Fruit fly (Drosophila melanogaster) whole organism, larva: ENCODE measurements around the gene Grx5.

Source experiments
- noc ChIP-seq: fragments of 200-800 bp; sonication (Bioruptor generic); optimal IDR thresholded peaks from 3 replicates; lab custom pipeline; 2019; ENCODE audit warnings: missing biosample characterization, mild to moderate bottlenecking, missing genetic modification characterization, moderate library complexity

Gene Grx5

DNA sequence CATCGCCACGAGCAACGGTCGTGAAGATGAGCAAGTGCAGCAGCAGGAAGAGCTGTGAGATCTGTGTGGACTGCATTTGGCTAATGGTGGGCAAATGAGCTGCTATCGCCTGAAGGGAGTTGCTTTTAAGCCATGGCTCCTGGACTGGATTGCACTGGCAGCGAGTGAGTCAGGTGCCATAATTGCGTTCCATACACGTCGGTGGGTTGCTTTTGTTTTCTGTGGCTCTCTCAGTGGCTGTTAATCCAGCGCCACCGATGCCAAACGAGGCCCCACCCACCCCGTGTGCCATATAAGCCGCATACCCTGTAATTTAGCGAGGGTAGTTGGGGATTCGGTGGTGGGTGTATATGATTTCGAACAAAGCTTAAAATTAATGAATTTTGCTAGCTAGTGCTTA, 6.7 kb upstream of the Grx5 start, which contains the start of gene CG12539:
Gene CG12539, minus strand, starts transcription at position 101 of the 400 bp plus-strand sequence.
- TF ChIP-seq noc (tag; lab: Kevin White, UChicago) = no peak

DNA sequence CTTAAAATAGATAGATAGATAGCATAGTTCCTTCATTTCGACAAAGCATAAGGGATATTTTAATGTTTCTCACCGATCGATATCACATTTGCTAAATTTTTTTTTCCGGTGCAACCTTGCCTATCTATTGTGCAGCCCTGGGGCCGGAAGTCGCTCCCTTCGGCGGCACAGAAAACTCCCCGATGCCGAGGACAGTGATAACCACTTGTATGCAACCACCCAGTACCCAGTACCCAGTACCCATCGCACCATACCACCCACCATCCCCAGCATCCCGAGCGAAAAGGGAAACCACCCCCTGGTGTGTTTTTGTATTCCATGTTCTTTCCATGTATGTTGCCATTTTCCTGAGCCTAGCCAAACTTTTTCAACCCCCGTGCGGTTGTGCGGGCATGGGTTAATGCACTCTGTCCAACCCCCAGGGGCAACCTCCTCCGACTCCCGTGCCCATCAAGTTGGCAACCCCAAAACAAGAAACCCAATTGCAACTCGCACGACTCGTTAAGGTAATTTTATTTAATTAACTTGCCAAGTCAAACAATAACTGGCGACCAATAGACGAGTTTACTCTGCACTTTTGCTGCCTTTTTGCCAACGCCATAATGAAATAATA, 4.0 kb upstream of the Grx5 start:
- no peak for TF ChIP-seq noc (tag; lab: Kevin White, UChicago)

DNA sequence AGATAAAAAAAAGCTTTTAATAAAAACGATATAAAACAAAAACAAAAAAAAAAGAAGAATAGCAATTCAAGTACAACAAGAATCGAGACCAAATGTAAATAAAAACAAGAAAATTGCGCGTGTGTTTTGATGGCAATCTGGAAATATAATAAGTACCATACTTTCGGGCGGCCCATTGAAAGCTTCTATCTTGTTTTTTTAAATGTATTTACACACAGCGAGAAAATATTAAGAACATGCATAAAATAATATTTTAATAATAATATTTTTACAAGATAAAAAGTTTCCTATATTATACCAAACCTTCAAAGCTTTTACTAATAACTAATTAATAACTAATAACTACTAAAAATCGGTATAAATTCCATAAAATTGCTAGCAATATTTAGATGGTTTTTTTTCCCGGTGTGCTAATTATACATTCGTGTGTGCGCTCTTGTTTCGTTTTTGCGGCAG, 2.4 kb upstream of the Grx5 start:
- TF ChIP-seq noc (tag; lab: Kevin White, UChicago) = no peak

DNA sequence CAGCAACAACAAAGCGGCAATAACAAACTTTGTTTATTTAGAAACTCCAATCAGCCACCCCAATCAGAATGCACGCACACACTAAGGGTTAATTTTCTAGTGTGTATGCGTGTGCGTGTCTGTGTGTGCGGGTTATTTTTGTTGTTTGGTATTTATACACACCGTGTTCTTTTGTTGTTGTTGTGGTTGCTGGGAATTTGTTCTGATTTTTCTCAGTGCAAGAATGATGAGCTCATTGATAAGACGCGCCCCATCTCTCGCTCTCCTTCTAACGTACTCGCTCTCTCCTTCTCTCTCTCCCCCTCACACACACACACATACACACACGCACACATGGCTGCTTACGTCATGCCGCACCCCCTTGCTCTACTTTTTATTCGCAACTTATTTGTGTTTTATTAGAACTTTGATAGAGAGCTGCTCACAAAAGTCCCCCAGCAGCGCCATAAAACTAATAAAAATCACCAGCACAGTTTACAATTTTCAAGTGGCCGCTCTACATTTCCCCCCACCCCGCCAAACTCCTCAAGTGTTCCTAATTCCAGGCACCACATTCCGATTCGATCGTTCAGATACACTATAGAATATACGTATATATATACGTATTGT, 1.8 kb upstream of the Grx5 start:
- no peak for TF ChIP-seq noc (tag; lab: Kevin White, UChicago)

DNA sequence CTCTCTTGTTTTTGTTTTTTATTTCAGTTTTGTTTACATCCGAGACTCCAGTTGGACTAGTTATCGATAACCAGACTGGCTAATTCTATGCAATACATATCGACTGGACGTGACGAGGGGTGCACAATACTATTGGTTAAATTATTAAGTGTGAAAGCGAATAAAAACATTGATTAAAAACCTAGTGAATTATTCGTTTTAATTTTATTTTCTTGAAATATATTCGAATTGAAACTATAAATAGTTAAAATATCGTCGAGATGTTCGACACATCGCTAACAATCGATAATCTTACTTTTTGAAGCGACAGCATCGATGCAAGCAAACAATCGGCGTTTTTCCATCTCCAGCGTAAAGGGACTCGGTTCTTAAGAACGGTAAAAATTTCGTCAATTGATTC, 1.0 kb upstream of the Grx5 start, which contains the start of the genes CG32590 and Flo2:
Gene CG32590, minus strand, starts transcription at position 60 of the 400 bp plus-strand sequence.
Gene Flo2, plus strand, starts transcription at position 330 of the 400 bp plus-strand sequence.
- TF ChIP-seq noc (tag; lab: Kevin White, UChicago) = peak; percentile 75

DNA sequence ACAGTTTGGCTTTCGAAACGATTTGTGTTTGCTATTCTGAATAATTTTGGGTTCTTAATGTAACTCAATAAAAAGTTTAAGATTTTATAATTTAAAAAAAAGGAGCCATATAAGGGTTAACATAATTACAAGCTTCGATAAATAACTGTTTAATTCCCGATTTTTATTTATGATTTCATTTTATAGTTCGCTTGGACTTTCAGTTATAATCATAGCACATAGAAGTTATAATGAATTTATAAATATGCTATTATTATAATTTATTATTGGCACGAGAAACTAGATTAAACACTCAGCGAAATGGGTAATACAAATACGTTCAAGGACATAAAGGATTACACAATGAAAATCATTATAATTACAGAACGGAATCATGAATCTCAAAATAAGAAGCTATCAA, 1.6 kb downstream of the Grx5 start, which contains the start of gene CG14410:
Gene CG14410, plus strand, starts transcription at position 301 of the 400 bp plus-strand sequence.
- TF ChIP-seq noc (tag; lab: Kevin White, UChicago) = no peak

DNA sequence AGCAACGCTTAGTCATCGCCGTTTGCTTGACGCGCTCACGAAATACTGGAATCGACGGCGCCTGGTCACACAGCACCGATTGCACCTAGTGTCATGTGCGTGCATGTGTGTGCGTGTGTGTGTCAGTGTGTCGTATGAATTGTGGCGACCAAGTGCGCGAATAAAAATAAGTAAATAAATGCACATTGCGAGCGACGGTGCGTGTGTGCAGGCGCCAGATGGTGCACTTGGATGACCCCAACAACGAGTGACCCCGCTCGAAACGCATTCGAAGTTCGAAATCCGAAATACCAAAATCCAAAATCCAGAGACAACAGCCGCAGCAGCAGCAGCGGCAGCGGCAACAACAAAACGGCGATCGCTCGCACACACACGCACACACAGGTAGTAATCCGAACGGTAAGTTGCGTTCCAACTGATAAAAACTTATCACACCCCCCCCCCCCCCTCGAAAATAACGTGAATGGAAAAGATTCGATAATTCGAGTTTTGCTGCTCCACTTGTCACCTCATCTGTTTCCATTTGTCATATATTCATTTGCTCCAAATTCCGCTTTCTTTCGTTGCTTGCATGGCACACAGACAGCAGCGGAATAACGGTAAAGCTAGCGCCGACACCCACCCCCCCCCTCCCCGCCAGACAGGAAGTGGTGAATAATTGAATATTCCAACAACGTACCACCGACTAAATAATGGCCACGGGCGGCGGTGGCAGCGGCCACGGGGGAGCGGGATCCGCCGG, 5.3 kb downstream of the Grx5 start, which contains the start of gene CG14411:
Gene CG14411, plus strand, starts transcription at position 86 of the 742 bp plus-strand sequence.
- TF ChIP-seq noc (tag; lab: Kevin White, UChicago) = no peak

DNA sequence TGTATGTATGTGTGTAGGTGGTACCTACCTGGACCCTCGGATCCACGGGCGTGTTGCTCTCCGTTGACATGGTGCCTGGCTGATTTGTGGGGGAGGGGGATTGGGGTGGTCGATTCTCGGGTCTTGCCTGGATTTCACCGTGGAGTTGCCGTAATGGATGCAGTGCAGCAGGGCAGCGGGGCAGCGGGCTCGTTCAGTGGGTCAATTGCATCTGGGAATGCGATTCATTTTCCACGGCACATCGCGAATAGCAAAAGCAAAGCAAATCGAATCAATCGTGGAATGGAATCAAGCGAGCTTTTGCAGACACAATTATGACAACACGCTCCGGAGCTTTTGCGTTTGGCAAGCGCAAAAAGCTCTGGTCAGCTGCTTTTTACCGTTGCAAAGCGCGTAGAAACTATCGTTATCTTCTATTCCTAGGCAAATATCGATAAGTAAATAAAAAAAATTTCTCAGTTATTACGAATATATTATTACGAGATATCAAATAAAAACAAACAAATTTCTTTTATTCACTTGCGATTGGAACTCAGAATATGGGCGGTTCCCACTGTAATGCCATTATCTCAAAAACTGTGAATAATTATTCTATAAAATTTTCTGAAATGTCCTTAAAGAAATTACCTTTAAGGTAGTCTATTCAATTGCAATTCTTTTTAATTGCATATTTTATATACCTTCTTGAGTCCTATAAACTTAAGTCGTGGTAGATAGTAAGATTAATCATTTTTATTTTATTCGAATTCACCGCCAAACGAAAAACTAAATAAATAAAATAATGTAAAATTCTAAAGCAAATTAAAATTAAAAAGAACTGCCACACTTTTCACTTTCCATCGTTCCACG, 6.1 kb downstream of the Grx5 start, which contains the start of gene CG14408:
Gene CG14408, minus strand, starts transcription at position 321 of the 849 bp plus-strand sequence.
- no peak for TF ChIP-seq noc (tag; lab: Kevin White, UChicago)

DNA sequence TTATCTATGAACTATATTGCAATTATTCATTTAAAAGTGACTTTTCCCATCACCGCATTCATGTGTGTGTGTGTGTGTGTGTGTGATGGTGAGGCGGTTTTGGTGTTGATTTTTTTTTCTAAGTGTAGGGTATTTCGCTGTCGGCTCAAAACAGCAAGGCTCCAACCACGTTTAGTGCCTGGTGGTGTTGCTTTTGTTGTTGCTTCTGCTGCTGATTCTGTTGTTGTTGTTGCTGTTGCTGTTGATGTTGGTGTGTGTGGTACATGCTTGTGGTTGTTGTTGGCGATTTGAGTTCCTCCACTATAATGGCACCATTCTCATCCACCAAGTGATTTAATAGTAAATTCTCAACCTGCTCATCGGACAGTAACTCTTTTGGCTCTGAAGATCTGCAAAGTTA, 10.4 kb downstream of the Grx5 start:
- TF ChIP-seq noc (tag; lab: Kevin White, UChicago) = no peak

DNA sequence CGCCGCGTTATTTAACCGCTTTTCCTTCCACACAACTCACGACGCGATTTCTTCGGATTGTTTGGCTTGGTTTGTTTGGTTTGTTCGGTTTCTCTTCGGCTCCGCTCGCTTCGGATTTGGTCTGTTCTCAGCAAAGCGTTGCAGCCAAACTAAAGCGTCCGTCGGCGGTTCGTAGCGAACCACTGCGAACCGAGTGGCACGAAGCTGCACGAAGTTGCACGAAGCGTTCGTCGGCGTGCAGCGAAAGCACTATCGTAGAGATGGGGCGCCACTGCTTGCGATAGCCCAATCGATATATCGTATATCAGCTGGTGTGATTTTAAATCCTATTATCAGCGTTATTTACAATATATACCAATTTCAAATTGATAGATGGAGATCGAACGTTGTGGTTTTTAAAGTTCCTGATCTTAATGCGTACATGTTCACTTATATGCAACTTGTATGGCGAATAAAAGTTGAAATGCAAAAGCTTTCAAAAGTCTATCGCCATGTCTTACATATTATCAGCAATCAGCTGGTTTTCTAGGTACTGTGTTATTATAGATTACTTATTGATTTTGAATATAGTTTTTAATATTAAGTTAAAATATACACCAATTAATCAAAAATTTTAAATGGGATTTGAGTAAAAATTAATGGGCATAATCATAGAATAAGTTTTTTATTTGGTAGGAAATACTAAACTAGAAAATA, 11.9 kb downstream of the Grx5 start, which contains the start of gene rut:
Gene rut, minus strand, starts transcription at position 152 of the 696 bp plus-strand sequence.
- TF ChIP-seq noc (tag; lab: Kevin White, UChicago) = no peak

DNA sequence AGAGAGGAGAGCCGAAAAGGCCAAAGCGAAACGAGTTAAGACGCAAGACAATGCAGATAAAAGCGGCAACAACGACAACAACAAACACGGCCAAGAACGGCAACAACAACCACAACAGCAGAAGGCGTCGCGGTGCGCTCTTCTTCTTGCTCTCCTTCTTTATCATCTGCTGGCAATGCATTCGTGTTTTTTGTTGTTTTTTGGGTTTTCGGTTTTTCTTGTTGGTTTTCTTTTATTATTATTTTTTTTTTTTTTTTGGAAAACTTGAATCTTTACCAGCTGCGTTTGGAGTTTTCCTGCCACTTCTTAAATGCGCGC, 12.6 kb downstream of the Grx5 start:
- no peak for TF ChIP-seq noc (tag; lab: Kevin White, UChicago)

DNA sequence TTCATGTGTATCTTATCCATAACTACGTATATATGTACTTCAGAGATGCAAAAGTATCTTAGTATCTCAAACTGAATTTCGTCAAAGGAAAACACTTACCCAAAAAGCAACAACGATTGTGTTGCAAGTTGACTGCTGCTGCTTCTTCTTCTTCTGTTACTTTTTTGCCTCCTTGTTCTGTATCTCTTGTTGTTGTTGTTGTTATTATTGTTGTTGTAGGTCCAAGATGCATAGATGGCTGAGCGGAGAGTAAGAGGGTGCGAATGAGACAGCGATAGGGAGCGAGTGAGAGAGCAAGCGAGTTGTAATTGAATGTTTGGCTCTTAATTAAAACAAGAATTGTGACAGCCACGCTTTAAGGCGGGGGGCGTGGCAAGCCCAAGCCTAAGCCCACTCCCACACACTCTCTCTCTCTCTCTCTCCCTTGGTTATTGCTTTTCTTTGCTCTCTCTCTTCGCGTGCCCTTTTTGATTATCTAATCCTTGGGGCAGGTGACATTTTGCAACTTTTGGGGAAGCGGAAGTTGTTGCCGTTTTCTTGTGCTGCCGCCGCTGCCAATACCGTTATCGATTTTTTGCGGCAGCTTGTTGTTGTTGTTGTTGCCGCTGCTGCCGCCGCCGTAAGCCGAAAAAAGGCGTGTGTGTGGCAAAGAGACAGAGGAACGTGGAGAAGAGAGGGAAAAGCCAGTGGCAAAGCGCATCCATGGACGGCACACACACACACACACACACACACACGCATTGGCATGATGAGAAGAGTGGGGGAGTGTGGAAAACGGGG, 13.1 kb downstream of the Grx5 start:
- TF ChIP-seq noc (tag; lab: Kevin White, UChicago) = no peak

DNA sequence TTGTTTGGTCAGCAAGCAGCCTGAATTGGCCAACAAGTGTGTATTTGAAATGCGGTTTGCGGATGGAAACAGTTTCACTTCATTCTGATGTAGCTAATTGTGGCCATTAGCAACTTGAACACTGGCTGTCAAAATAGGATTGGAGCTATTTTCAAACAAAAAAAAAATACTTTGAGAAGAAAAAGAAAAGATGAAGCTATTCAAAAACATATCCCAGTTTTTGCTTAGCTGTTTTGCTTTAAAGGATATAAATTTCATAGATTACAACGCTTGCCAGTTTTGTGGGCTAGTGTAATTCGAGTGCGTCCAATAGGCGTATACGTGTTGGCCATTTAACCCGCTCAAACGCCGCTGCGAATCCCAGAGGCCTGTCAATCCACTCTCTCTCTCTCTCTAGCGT, 25.8 kb downstream of the Grx5 start:
- TF ChIP-seq noc (tag; lab: Kevin White, UChicago) = no peak

DNA sequence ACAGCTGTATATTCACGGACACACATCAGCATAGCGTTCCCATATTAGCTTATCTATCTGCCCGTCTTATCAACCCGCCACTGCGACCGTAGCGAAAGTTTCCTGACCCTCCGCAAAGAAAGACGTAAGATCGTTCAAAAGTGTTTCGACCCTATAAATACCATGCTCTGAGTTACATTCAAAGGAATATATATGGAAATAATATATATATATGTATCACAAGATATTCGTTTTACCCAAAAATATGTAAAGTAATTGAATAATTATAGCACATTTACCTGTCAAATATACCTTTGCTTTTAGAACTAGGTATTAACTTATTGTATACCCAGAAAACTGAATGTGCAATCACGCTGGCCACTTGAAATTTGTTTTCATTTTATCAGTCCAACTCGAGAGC, 27.6 kb downstream of the Grx5 start:
- TF ChIP-seq noc (tag; lab: Kevin White, UChicago) = peak; percentile 66
